Worm (Caenorhabditis elegans) whole organism, early embryonic: ENCODE data around the gene K12G11.6.

Experiments used
- B0310.2 ChIP-seq: sonication (generic microtip); optimal IDR thresholded peaks from 2 replicates; lab custom pipeline; 2016; ENCODE audit warnings: mild to moderate bottlenecking, missing genetic modification characterization, missing compliant biosample characterization
- F13C5.2 ChIP-seq: sonication (generic microtip); optimal IDR thresholded peaks from 2 replicates; lab custom pipeline; 2017; ENCODE audit warnings: mild to moderate bottlenecking, missing genetic modification characterization, inconsistent platforms, missing compliant biosample characterization
- aly-1 ChIP-seq: sonication (generic microtip); optimal IDR thresholded peaks from 2 replicates; lab custom pipeline; 2016; ENCODE audit warnings: missing genetic modification characterization, missing compliant biosample characterization
- ama-1 ChIP-seq: fragments of 150-350 bp; optimal IDR thresholded peaks from 2 replicates; lab custom pipeline; 2014
- ceh-13 ChIP-seq: fragments of 200-800 bp; sonication (Bioruptor generic); optimal IDR thresholded peaks from 2 replicates; lab custom pipeline; 2018; ENCODE audit warnings: mild to moderate bottlenecking, missing genetic modification characterization, missing compliant biosample characterization
- ceh-36 ChIP-seq: sonication (generic microtip); optimal IDR thresholded peaks from 2 replicates; lab custom pipeline; 2016; ENCODE audit warnings: missing genetic modification characterization, inconsistent platforms, missing compliant biosample characterization
- ets-7 ChIP-seq: sonication (generic microtip); optimal IDR thresholded peaks from 2 replicates; lab custom pipeline; 2016; ENCODE audit warnings: missing genotype, missing genetic modification characterization, missing compliant biosample characterization
- flt-1 ChIP-seq: fragments of 200-800 bp; sonication (Bioruptor generic); IDR thresholded peaks from 2 replicates; pipeline ENCODE4 v1.3.6; 2022; ENCODE audit warnings: missing genetic modification characterization, missing compliant biosample characterization
- hmbx-1 ChIP-seq: sonication (generic microtip); optimal IDR thresholded peaks from 2 replicates; lab custom pipeline; 2016; ENCODE audit warnings: mild to moderate bottlenecking, missing genetic modification characterization, missing compliant biosample characterization
- hmg-4 ChIP-seq: fragments of 200-800 bp; sonication (Bioruptor generic); optimal IDR thresholded peaks from 2 replicates; lab custom pipeline; 2018; ENCODE audit warnings: mild to moderate bottlenecking, missing genetic modification characterization, missing compliant biosample characterization
- hnd-1 ChIP-seq: sonication (generic microtip); optimal IDR thresholded peaks from 2 replicates; lab custom pipeline; 2016; ENCODE audit warnings: missing genetic modification characterization, missing compliant biosample characterization
- pes-1 ChIP-seq: fragments of 200-800 bp; sonication (Bioruptor generic); IDR thresholded peaks from 2 replicates; pipeline ENCODE4 v1.3.6; 2022; ENCODE audit warnings: missing genetic modification reagents, missing genetic modification characterization, missing compliant biosample characterization
- scrt-1 ChIP-seq: fragments of 200-800 bp; sonication (Bioruptor generic); IDR thresholded peaks from 2 replicates; pipeline ENCODE4 v1.3.6; 2022; ENCODE audit warnings: missing genetic modification characterization, missing compliant biosample characterization
- sea-1 ChIP-seq: fragments of 200-800 bp; sonication (Bioruptor generic); conservative IDR thresholded peaks from 2 replicates; pipeline ENCODE4 v1.3.6; 2022; ENCODE audit warnings: missing genetic modification characterization, missing compliant biosample characterization
- tbx-11 ChIP-seq: fragments of 200-800 bp; sonication (Bioruptor generic); IDR thresholded peaks from 2 replicates; pipeline ENCODE4 v1.3.6; 2022; ENCODE audit warnings: missing genetic modification characterization, missing compliant biosample characterization
- tbx-37 ChIP-seq: fragments of 200-800 bp; sonication (Bioruptor generic); conservative IDR thresholded peaks from 2 replicates; pipeline ENCODE4 v1.3.6; 2022; ENCODE audit warnings: missing genetic modification reagents, missing genetic modification characterization, missing compliant biosample characterization
- tra-4 ChIP-seq: sonication (generic microtip); optimal IDR thresholded peaks from 2 replicates; lab custom pipeline; 2017; ENCODE audit warnings: missing genetic modification characterization, missing compliant biosample characterization

Gene K12G11.6

DNA sequence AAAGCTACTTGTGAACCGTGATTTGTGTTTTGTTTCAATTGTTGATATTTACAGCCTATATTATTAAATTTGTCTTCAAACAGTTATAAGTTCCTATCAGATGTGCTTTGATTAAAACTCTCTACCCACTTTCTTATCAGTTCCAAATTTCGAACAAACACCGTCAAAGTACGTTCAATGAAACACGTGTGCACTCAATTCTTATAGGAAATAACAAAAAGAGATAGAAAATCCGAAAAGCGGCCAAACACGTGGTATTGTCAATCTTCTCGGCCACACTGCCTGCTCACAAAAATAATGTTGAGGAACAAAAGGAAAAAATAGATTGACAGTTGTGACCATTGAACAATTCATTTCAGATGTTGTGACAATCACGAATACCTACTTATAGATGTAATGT, 8.2 kb upstream of the K12G11.6 start:
- TF ChIP-seq tra-4 (tag; lab: Kevin White, UChicago) (no peak), ama-1 (lab: Kevin White, UChicago) (no peak), scrt-1 (no peak), flt-1 (no peak), tbx-37 (GFP tag; lab: Robert Waterston, UW) (no peak)

DNA sequence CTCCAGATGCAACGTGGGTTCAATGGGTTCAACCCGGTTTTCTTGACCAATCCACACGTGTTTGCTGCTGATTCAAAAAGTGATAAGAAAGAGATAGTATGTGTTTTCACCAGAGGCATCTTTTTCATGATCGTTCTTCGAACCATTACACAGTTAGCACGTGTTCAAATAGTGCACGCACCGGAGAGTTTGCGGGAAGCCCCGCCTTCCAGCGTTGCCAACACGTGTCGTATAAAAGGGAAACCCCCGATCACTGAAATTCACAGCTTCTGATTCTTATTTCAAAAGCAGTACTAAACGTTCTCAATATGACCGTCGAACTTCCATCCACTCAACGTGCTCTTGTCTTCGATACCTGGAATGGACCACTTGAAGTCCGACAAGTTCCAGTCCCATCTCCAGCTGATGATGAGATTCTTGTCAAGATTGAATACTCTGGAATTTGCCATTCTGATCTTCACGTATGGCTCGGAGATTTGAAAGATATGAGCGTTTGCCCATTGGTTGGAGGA, 6.1 kb upstream of the K12G11.6 start, which contains the start of gene adh-1:
Gene adh-1 (plus strand): TSS at position 261 of the 512 bp plus-strand sequence.
- TF ChIP-seq pes-1 (GFP tag; lab: Robert Waterston, UW) (no peak), ama-1 (lab: Kevin White, UChicago) (no peak), ceh-13 (GFP tag; lab: Kevin White, UChicago) (no peak), hmbx-1 (tag; lab: Kevin White, UChicago) (no peak), hmg-4 (GFP tag; lab: Kevin White, UChicago) (no peak), tbx-37 (GFP tag; lab: Robert Waterston, UW) (no peak), F13C5.2 (tag; lab: Kevin White, UChicago) (no peak), tbx-11 (no peak), tra-4 (tag; lab: Kevin White, UChicago) (no peak), aly-1 (no peak), flt-1 (no peak), B0310.2 (no peak), sea-1 (GFP tag; lab: Robert Waterston, UW) (no peak), hnd-1 (tag; lab: Kevin White, UChicago) (no peak), ets-7 (tag; lab: Kevin White, UChicago) (no peak)

ce11 chrV:11888656-11889055, 5.5 kb upstream of the K12G11.6 start:
- no peak for TF ChIP-seq F13C5.2 (tag; lab: Kevin White, UChicago)
- no peak for TF ChIP-seq ets-7 (tag; lab: Kevin White, UChicago)
- no peak for TF ChIP-seq tbx-37 (GFP tag; lab: Robert Waterston, UW)
- no peak for TF ChIP-seq flt-1
- TF ChIP-seq pes-1 (GFP tag; lab: Robert Waterston, UW): no peak

ce11 chrV:11889115-11889935, 4.8 kb upstream of the K12G11.6 start:
- no peak for TF ChIP-seq sea-1 (GFP tag; lab: Robert Waterston, UW)
- TF ChIP-seq ets-7 (tag; lab: Kevin White, UChicago): no peak
- TF ChIP-seq aly-1: no peak
- no peak for TF ChIP-seq scrt-1
- TF ChIP-seq hmg-4 (GFP tag; lab: Kevin White, UChicago): no peak
- no peak for TF ChIP-seq ceh-13 (GFP tag; lab: Kevin White, UChicago)

- no peak for TF ChIP-seq ceh-13 (GFP tag; lab: Kevin White, UChicago)
- TF ChIP-seq ama-1 (lab: Kevin White, UChicago): no peak
- no peak for TF ChIP-seq pes-1 (GFP tag; lab: Robert Waterston, UW)
- TF ChIP-seq sea-1 (GFP tag; lab: Robert Waterston, UW): no peak
- no peak for TF ChIP-seq tbx-11
- TF ChIP-seq tra-4 (tag; lab: Kevin White, UChicago): no peak
- no peak for TF ChIP-seq tbx-37 (GFP tag; lab: Robert Waterston, UW)
- no peak for TF ChIP-seq ets-7 (tag; lab: Kevin White, UChicago)
- TF ChIP-seq flt-1: no peak
- TF ChIP-seq hmbx-1 (tag; lab: Kevin White, UChicago): no peak
- no peak for TF ChIP-seq aly-1
- TF ChIP-seq F13C5.2 (tag; lab: Kevin White, UChicago): no peak
- TF ChIP-seq B0310.2: no peak
Measured at ce11 chrV:11891143-11891862, 2.8 kb upstream of the K12G11.6 start, which contains the start of the genes sodh-2 and srx-76. Gene sodh-2, minus strand, starts transcription at chrV:11891243. Gene srx-76, plus strand, starts transcription at chrV:11891812.

DNA sequence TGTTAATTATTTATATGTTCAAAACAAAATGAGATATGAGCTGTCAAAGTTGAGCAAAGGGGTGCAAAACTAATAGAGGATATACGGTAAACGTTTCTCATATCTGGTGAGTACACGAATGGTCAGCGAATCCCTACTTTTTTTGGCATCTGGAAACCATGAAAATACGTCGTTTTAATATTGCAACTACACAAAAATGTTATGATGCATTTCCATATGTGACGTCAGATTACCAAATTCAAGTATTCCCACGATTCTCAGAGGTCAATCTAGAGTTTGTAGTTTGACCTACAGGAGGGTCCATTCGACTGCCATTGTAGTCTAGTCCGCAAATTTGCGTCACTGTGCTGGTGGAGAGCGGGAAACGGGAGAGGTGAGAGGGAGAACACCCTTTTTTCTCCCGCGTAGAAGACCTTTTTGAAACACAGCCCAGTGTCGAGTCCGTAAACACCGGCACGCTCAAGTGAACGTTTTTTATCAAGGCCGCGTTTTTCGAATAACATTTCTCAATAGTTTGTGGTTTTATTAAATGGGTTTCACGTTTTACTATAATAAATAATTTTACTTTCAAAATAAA, 2.3 kb downstream of the K12G11.6 start:
- TF ChIP-seq hmg-4 (GFP tag; lab: Kevin White, UChicago): peak; percentile 55
- no peak for TF ChIP-seq ets-7 (tag; lab: Kevin White, UChicago)

ce11 chrV:11897604-11898003, 3.5 kb downstream of the K12G11.6 start:
- no peak for TF ChIP-seq hmbx-1 (tag; lab: Kevin White, UChicago)

- TF ChIP-seq ceh-13 (GFP tag; lab: Kevin White, UChicago) (no peak), pes-1 (GFP tag; lab: Robert Waterston, UW) (no peak), ama-1 (lab: Kevin White, UChicago) (no peak), ceh-36 (tag; lab: Kevin White, UChicago) (no peak), hmbx-1 (tag; lab: Kevin White, UChicago) (no peak), F13C5.2 (tag; lab: Kevin White, UChicago) (no peak), B0310.2 (no peak), scrt-1 (no peak)
Measured at ce11 chrV:11899149-11899548, 5.0 kb downstream of the K12G11.6 start, which contains the start of gene sma-1. Gene sma-1, plus strand, starts transcription at chrV:11899449.
